Worm (Caenorhabditis elegans) whole organism, early embryonic: ENCODE data around the gene str-262.

Experiments
- B0310.2 ChIP-seq: sonication (generic microtip); optimal IDR thresholded peaks from 2 replicates; lab custom pipeline; 2016; ENCODE audit warnings: mild to moderate bottlenecking, missing genetic modification characterization, missing compliant biosample characterization
- F13C5.2 ChIP-seq: sonication (generic microtip); optimal IDR thresholded peaks from 2 replicates; lab custom pipeline; 2017; ENCODE audit warnings: mild to moderate bottlenecking, missing genetic modification characterization, inconsistent platforms, missing compliant biosample characterization
- aly-1 ChIP-seq: sonication (generic microtip); optimal IDR thresholded peaks from 2 replicates; lab custom pipeline; 2016; ENCODE audit warnings: missing genetic modification characterization, missing compliant biosample characterization
- ama-1 ChIP-seq: fragments of 150-350 bp; optimal IDR thresholded peaks from 2 replicates; lab custom pipeline; 2014
- ceh-13 ChIP-seq: fragments of 200-800 bp; sonication (Bioruptor generic); optimal IDR thresholded peaks from 2 replicates; lab custom pipeline; 2018; ENCODE audit warnings: mild to moderate bottlenecking, missing genetic modification characterization, missing compliant biosample characterization
- ceh-36 ChIP-seq: sonication (generic microtip); optimal IDR thresholded peaks from 2 replicates; lab custom pipeline; 2016; ENCODE audit warnings: missing genetic modification characterization, inconsistent platforms, missing compliant biosample characterization
- ets-7 ChIP-seq: sonication (generic microtip); optimal IDR thresholded peaks from 2 replicates; lab custom pipeline; 2016; ENCODE audit warnings: missing genotype, missing genetic modification characterization, missing compliant biosample characterization
- flt-1 ChIP-seq: fragments of 200-800 bp; sonication (Bioruptor generic); IDR thresholded peaks from 2 replicates; pipeline ENCODE4 v1.3.6; 2022; ENCODE audit warnings: missing genetic modification characterization, missing compliant biosample characterization
- hmbx-1 ChIP-seq: sonication (generic microtip); optimal IDR thresholded peaks from 2 replicates; lab custom pipeline; 2016; ENCODE audit warnings: mild to moderate bottlenecking, missing genetic modification characterization, missing compliant biosample characterization
- hmg-4 ChIP-seq: fragments of 200-800 bp; sonication (Bioruptor generic); optimal IDR thresholded peaks from 2 replicates; lab custom pipeline; 2018; ENCODE audit warnings: mild to moderate bottlenecking, missing genetic modification characterization, missing compliant biosample characterization
- hnd-1 ChIP-seq: sonication (generic microtip); optimal IDR thresholded peaks from 2 replicates; lab custom pipeline; 2016; ENCODE audit warnings: missing genetic modification characterization, missing compliant biosample characterization
- pes-1 ChIP-seq: fragments of 200-800 bp; sonication (Bioruptor generic); IDR thresholded peaks from 2 replicates; pipeline ENCODE4 v1.3.6; 2022; ENCODE audit warnings: missing genetic modification reagents, missing genetic modification characterization, missing compliant biosample characterization
- scrt-1 ChIP-seq: fragments of 200-800 bp; sonication (Bioruptor generic); IDR thresholded peaks from 2 replicates; pipeline ENCODE4 v1.3.6; 2022; ENCODE audit warnings: missing genetic modification characterization, missing compliant biosample characterization
- sea-1 ChIP-seq: fragments of 200-800 bp; sonication (Bioruptor generic); conservative IDR thresholded peaks from 2 replicates; pipeline ENCODE4 v1.3.6; 2022; ENCODE audit warnings: missing genetic modification characterization, missing compliant biosample characterization
- tbx-11 ChIP-seq: fragments of 200-800 bp; sonication (Bioruptor generic); IDR thresholded peaks from 2 replicates; pipeline ENCODE4 v1.3.6; 2022; ENCODE audit warnings: missing genetic modification characterization, missing compliant biosample characterization
- tbx-37 ChIP-seq: fragments of 200-800 bp; sonication (Bioruptor generic); conservative IDR thresholded peaks from 2 replicates; pipeline ENCODE4 v1.3.6; 2022; ENCODE audit warnings: missing genetic modification reagents, missing genetic modification characterization, missing compliant biosample characterization
- tra-4 ChIP-seq: sonication (generic microtip); optimal IDR thresholded peaks from 2 replicates; lab custom pipeline; 2017; ENCODE audit warnings: missing genetic modification characterization, missing compliant biosample characterization

The str-262 gene

ce11 chrV:752679-753333, at the start of gene str-262, which contains the start of gene srp-1:
Gene str-262, minus strand, starts transcription at chrV:752779.
Gene srp-1, plus strand, starts transcription at chrV:753283.
- TF ChIP-seq ceh-36 (tag; lab: Kevin White, UChicago) (no peak), scrt-1 (GFP tag; lab: Robert Waterston, UW) (no peak), hmbx-1 (tag; lab: Kevin White, UChicago) (no peak)

DNA sequence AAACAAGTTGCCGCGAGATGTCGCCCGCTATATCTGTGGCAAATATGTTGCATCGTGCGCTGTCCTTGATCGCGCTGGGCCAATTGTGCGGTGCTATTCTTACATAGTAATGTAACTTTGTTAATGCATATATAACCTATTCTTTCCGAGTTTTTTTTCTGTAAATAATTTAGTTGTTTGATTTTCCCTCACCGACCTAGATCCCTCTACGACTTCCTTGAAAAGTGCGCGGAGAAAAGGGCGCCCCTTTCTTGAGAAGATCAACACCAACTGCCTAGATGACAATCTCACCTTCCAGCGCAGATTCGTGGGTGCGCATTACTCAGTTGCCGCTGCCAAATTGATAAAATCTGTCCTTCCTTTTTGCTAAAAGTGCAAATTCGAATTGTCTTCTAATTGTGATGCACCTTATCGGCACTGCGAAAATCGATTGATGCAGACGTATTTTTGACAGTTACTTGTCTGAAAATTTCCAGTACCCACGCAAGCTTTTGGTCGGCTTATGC, 49.0 kb upstream of the str-262 start:
- TF ChIP-seq ets-7 (tag; lab: Kevin White, UChicago) (no peak), ama-1 (lab: Kevin White, UChicago) (no peak), pes-1 (GFP tag; lab: Robert Waterston, UW) (no peak), flt-1 (no peak), hmg-4 (GFP tag; lab: Kevin White, UChicago) (no peak), F13C5.2 (tag; lab: Kevin White, UChicago) (no peak), hmbx-1 (tag; lab: Kevin White, UChicago) (no peak), scrt-1 (GFP tag; lab: Robert Waterston, UW) (no peak), tbx-37 (GFP tag; lab: Robert Waterston, UW) (no peak)

ce11 chrV:800271-800670, 47.7 kb upstream of the str-262 start:
- no peak for TF ChIP-seq ama-1 (lab: Kevin White, UChicago)
- no peak for TF ChIP-seq ets-7 (tag; lab: Kevin White, UChicago)
- TF ChIP-seq hmg-4 (GFP tag; lab: Kevin White, UChicago) = no peak
- TF ChIP-seq hmbx-1 (tag; lab: Kevin White, UChicago) = no peak
- no peak for TF ChIP-seq hnd-1 (tag; lab: Kevin White, UChicago)
- no peak for TF ChIP-seq pes-1 (GFP tag; lab: Robert Waterston, UW)
- no peak for TF ChIP-seq tra-4
- no peak for TF ChIP-seq aly-1 (tag; lab: Kevin White, UChicago)
- no peak for TF ChIP-seq scrt-1 (GFP tag; lab: Robert Waterston, UW)
- no peak for TF ChIP-seq flt-1
- TF ChIP-seq sea-1 = no peak
- TF ChIP-seq ceh-36 (tag; lab: Kevin White, UChicago) = no peak
- TF ChIP-seq tbx-11 (GFP tag; lab: Robert Waterston, UW) = no peak
- no peak for TF ChIP-seq ceh-13 (GFP tag; lab: Kevin White, UChicago)
- TF ChIP-seq B0310.2 (tag; lab: Kevin White, UChicago) = no peak
- no peak for TF ChIP-seq F13C5.2 (tag; lab: Kevin White, UChicago)
- no peak for TF ChIP-seq tbx-37 (GFP tag; lab: Robert Waterston, UW)

DNA sequence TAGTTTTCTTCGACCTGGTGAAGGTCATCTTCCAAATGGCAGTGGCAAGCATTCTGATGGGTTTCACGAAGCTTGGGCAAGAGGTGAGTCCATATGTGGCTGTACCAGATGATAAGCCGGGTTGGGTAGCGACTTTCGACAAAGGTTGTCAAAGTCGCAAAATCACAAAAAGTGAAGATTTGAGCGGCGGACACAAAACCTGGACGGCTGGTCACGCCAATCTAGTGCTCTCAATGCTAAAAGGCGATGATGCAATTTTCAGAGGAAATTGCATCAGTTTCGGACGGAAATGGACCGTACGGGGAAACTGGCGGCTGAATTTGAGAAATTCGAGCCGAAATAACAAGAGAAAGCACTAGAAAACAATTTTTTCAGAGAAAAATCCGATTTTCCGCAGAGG, 44.7 kb upstream of the str-262 start:
- TF ChIP-seq tra-4 (no peak), tbx-37 (GFP tag; lab: Robert Waterston, UW) (no peak), aly-1 (tag; lab: Kevin White, UChicago) (no peak)

ce11 chrV:794092-794491, 41.5 kb upstream of the str-262 start:
- TF ChIP-seq ceh-36 (tag; lab: Kevin White, UChicago) = no peak
- TF ChIP-seq hnd-1 (tag; lab: Kevin White, UChicago) = no peak
- no peak for TF ChIP-seq sea-1
- no peak for TF ChIP-seq tbx-11 (GFP tag; lab: Robert Waterston, UW)
- TF ChIP-seq flt-1 = no peak
- no peak for TF ChIP-seq pes-1 (GFP tag; lab: Robert Waterston, UW)
- TF ChIP-seq aly-1 (tag; lab: Kevin White, UChicago) = no peak
- no peak for TF ChIP-seq hmbx-1 (tag; lab: Kevin White, UChicago)
- no peak for TF ChIP-seq ceh-13 (GFP tag; lab: Kevin White, UChicago)
- TF ChIP-seq hmg-4 (GFP tag; lab: Kevin White, UChicago) = no peak
- TF ChIP-seq F13C5.2 (tag; lab: Kevin White, UChicago) = no peak
- no peak for TF ChIP-seq tra-4
- no peak for TF ChIP-seq scrt-1 (GFP tag; lab: Robert Waterston, UW)
- TF ChIP-seq ama-1 (lab: Kevin White, UChicago) = no peak
- no peak for TF ChIP-seq B0310.2 (tag; lab: Kevin White, UChicago)
- TF ChIP-seq tbx-37 (GFP tag; lab: Robert Waterston, UW) = no peak

DNA sequence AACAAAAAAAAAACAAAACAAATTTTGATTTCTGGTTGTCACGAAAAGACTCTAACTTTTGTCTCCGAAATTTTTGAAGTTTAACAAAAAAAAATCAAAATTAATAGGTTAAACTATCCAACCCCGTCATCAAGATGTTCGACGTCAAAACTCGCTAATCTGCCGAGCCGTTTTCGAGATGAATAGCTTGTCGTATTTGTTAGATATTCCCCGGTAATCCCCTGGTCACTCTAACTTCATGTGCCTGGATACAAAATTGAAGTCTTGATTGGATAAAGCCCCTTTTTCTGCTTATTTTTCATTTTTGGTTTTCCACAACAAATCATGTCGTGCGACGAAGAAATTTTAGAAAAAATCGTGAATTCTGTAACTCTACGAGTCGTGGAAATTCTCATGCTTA, 29.9 kb upstream of the str-262 start, which contains the start of gene srab-16:
srab-16 (plus strand) TSS at position 301 of the 400 bp plus-strand sequence.
- TF ChIP-seq ceh-13 (GFP tag; lab: Kevin White, UChicago) (no peak), aly-1 (tag; lab: Kevin White, UChicago) (no peak), hmg-4 (GFP tag; lab: Kevin White, UChicago) (no peak), B0310.2 (tag; lab: Kevin White, UChicago) (no peak), pes-1 (GFP tag; lab: Robert Waterston, UW) (no peak)

- TF ChIP-seq tra-4 = no peak
- no peak for TF ChIP-seq ets-7 (tag; lab: Kevin White, UChicago)
- TF ChIP-seq ama-1 (lab: Kevin White, UChicago) = no peak
- no peak for TF ChIP-seq hmg-4 (GFP tag; lab: Kevin White, UChicago)
- no peak for TF ChIP-seq ceh-13 (GFP tag; lab: Kevin White, UChicago)
Measured at ce11 chrV:779999-780398, 27.4 kb upstream of the str-262 start, which contains the start of gene srbc-60. Gene srbc-60, plus strand, starts transcription at chrV:780299.

DNA sequence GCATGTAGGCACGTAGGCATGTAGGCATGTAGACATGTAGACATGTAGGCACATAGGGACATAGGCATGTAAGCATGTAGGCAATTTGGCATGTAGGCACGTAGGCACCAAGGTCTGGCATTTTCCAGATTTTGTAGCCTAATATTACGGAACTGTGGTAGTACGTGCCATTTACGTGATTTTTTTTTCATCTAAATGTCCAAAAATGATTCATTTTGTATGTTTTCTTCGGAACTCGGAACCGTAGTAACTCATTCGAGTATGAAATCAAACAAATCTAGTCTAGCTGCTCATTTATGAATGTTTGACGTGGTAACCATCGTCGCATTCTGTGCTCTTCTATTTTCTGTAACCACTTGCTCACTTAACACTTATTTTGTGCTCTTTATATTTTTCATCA, 25.8 kb upstream of the str-262 start, which contains the start of gene srbc-59:
srbc-59 (plus strand) TSS at position 301 of the 400 bp plus-strand sequence.
- TF ChIP-seq F13C5.2 (tag; lab: Kevin White, UChicago) (no peak), sea-1 (no peak), tbx-37 (GFP tag; lab: Robert Waterston, UW) (no peak), hmg-4 (GFP tag; lab: Kevin White, UChicago) (no peak), B0310.2 (tag; lab: Kevin White, UChicago) (no peak), hnd-1 (tag; lab: Kevin White, UChicago) (no peak), ceh-13 (GFP tag; lab: Kevin White, UChicago) (no peak), hmbx-1 (tag; lab: Kevin White, UChicago) (no peak), aly-1 (tag; lab: Kevin White, UChicago) (no peak), ama-1 (lab: Kevin White, UChicago) (no peak), tra-4 (no peak), scrt-1 (GFP tag; lab: Robert Waterston, UW) (no peak)
